Worm (Caenorhabditis elegans) whole organism, L3 larva: ENCODE data around the gene glb-16.

ENCODE experiments used
- fkh-10 ChIP-seq: sonication (generic microtip); optimal IDR thresholded peaks from 2 replicates; lab custom pipeline; 2017; ENCODE audit warnings: missing biosample characterization, missing genetic modification reagents, missing genetic modification characterization
- jun-1 ChIP-seq: fragments of 150-350 bp; optimal IDR thresholded peaks from 2 replicates; lab custom pipeline; 2014; ENCODE audit warnings: missing biosample characterization, missing genetic modification reagents, missing genetic modification characterization
- mdl-1 ChIP-seq: fragments of 150-350 bp; optimal IDR thresholded peaks from 2 replicates; lab custom pipeline; 2014; ENCODE audit warnings: missing biosample characterization, missing genetic modification characterization
- nhr-28 ChIP-seq: fragments of 150-350 bp; optimal IDR thresholded peaks from 2 replicates; lab custom pipeline; 2014; ENCODE audit warnings: missing biosample characterization, missing genetic modification characterization
- pha-4 ChIP-seq: fragments of 150-350 bp; optimal IDR thresholded peaks from 2 replicates; lab custom pipeline; 2014; ENCODE audit warnings: missing biosample characterization, missing genetic modification reagents, missing genetic modification characterization
- sea-2 ChIP-seq: fragments of 150-350 bp; sonication (generic microtip); optimal IDR thresholded peaks from 4 replicates; lab custom pipeline; 2014; ENCODE audit warnings: missing biosample characterization, missing genetic modification reagents, missing genetic modification characterization
- snpc-4 ChIP-seq: fragments of 150-350 bp; optimal IDR thresholded peaks from 2 replicates; lab custom pipeline; 2014; ENCODE audit warnings: missing biosample characterization, missing genetic modification characterization
- unc-62 ChIP-seq: fragments of 150-350 bp; sonication (generic microtip); optimal IDR thresholded peaks from 4 replicates; lab custom pipeline; 2014; ENCODE audit warnings: missing biosample characterization, missing genetic modification reagents, missing genetic modification characterization
- zag-1 ChIP-seq: fragments of 150-350 bp; optimal IDR thresholded peaks from 2 replicates; lab custom pipeline; 2014; ENCODE audit warnings: missing biosample characterization, missing genetic modification characterization

DNA sequence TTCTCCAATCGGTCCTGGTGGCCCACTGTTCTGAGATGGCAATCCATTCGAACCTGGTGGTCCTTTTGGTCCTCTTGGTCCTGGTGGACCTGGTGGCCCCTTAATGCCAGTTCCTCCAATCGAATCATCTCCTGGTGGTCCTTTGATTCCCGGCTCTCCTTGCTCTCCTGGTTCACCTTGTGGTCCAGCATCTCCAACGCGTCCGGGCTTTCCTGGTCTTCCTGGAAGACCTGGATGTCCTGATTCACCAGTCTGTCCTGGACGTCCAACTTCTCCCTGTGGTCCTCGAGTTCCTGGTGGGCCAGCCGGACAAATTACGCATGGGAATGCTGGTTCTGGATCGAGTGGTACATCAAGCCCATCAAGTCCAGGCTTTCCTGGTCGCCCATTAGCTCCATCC, 3.1 kb downstream of the glb-16 start:
- TF ChIP-seq fkh-10 (GFP tag; lab: Kevin White, UChicago) (no peak), unc-62 (GFP tag; lab: Kevin White, UChicago) (no peak), nhr-28 (no peak), pha-4 (tag; lab: Kevin White, UChicago) (no peak), jun-1 (tag; lab: Kevin White, UChicago) (no peak), snpc-4 (tag; lab: Kevin White, UChicago) (no peak), mdl-1 (no peak), zag-1 (tag; lab: Kevin White, UChicago) (no peak), sea-2 (no peak)
